Worm (Caenorhabditis elegans) whole organism, L1 larva: ENCODE data around the gene rml-3.
A peak's percentile ranks its signal among the peaks of the same experiment; 100 is the strongest.

Experiments
- C16A3.4 ChIP-seq: fragments of 150-350 bp; optimal IDR thresholded peaks from 2 replicates; lab custom pipeline; 2014; ENCODE audit warnings: missing biosample characterization, missing genetic modification characterization
- C34B4.2 ChIP-seq: sonication (generic microtip); optimal IDR thresholded peaks from 2 replicates; lab custom pipeline; 2017; ENCODE audit warnings: mild to moderate bottlenecking, missing genetic modification characterization, missing compliant biosample characterization
- Y116A8C.19 ChIP-seq: sonication (generic microtip); optimal IDR thresholded peaks from 2 replicates; lab custom pipeline; 2016; ENCODE audit warnings: missing compliant biosample characterization, missing genetic modification characterization, borderline replicate concordance
- alr-1 ChIP-seq: fragments of 200-800 bp; sonication (Bioruptor generic); optimal IDR thresholded peaks from 2 replicates; lab custom pipeline; 2018; ENCODE audit warnings: borderline replicate concordance, mild to moderate bottlenecking, missing genetic modification characterization, missing compliant biosample characterization
- aly-2 ChIP-seq: fragments of 150-350 bp; optimal IDR thresholded peaks from 2 replicates; lab custom pipeline; 2014; ENCODE audit warnings: missing biosample characterization, missing genetic modification characterization
- ama-1 ChIP-seq: fragments of 150-350 bp; optimal IDR thresholded peaks from 2 replicates; lab custom pipeline; 2014
- blmp-1 ChIP-seq: fragments of 150-350 bp; optimal IDR thresholded peaks from 2 replicates; lab custom pipeline; 2014; ENCODE audit warnings: missing biosample characterization, missing genetic modification characterization
- ceh-63 ChIP-seq: fragments of 200-800 bp; sonication (Bioruptor generic); optimal IDR thresholded peaks from 2 replicates; lab custom pipeline; 2018; ENCODE audit warnings: mild to moderate bottlenecking, missing genetic modification characterization, missing compliant biosample characterization
- ceh-82 ChIP-seq, 3 experiments: fragments of 150-350 bp in 1 of 3; sonication (generic microtip) in 2 of 3; optimal IDR thresholded peaks; 2 replicates each; lab custom pipeline; 2014 to 2017; ENCODE audit warnings: missing biosample characterization in 3 of 3, missing genetic modification characterization in 3 of 3
- dpl-1 ChIP-seq, 3 experiments: fragments of 150-350 bp in 2 of 3; sonication (generic microtip) in 1 of 3; optimal IDR thresholded peaks; 2 replicates each; lab custom pipeline; 2014 to 2017; ENCODE audit warnings: missing biosample characterization in 3 of 3, missing genetic modification characterization in 3 of 3, missing genetic modification reagents in 3 of 3
- efl-1 ChIP-seq, 4 experiments: fragments of 150-350 bp; optimal IDR thresholded peaks in 3 of 4; peaks in 1 of 4; 1 replicate in 1 of 4; 2 replicates in 3 of 4; lab custom pipeline; 2014; ENCODE audit warnings: missing biosample characterization in 2 of 4, missing genetic modification characterization in 2 of 4, missing genetic modification reagents in 2 of 4
- efl-3 ChIP-seq: fragments of 200-800 bp; sonication (Bioruptor generic); optimal IDR thresholded peaks from 2 replicates; lab custom pipeline; 2018; ENCODE audit warnings: mild to moderate bottlenecking, missing genetic modification characterization, missing compliant biosample characterization
- egl-27 ChIP-seq, 2 experiments: fragments of 150-350 bp in 1 of 2; sonication (generic microtip); optimal IDR thresholded peaks; 3 replicates each; lab custom pipeline; 2017 to 2018; ENCODE audit warnings: missing biosample characterization in 2 of 2, missing genetic modification characterization in 2 of 2, missing genetic modification reagents in 2 of 2
- elt-3 ChIP-seq, 6 experiments: fragments of 150-350 bp in 1 of 6; sonication (generic microtip); optimal IDR thresholded peaks; 2 replicates each; lab custom pipeline; 2017 to 2018; ENCODE audit warnings: missing biosample characterization in 6 of 6, missing genetic modification characterization in 6 of 6, inconsistent platforms in 1 of 6
- fos-1 ChIP-seq: fragments of 150-350 bp; optimal IDR thresholded peaks from 2 replicates; lab custom pipeline; 2014; ENCODE audit warnings: missing biosample characterization, missing genetic modification characterization
- grh-1 ChIP-seq: fragments of 200-800 bp; sonication (Bioruptor generic); IDR thresholded peaks from 2 replicates; pipeline ENCODE4 v1.3.6; 2022; ENCODE audit warnings: missing genetic modification reagents, missing genetic modification characterization, missing compliant biosample characterization
- hlh-17 ChIP-seq: fragments of 200-800 bp; sonication (Bioruptor generic); optimal IDR thresholded peaks from 2 replicates; lab custom pipeline; 2018; ENCODE audit warnings: missing genetic modification characterization, mild to moderate bottlenecking, missing compliant biosample characterization, moderate library complexity, borderline replicate concordance
- irx-1 ChIP-seq: sonication (generic microtip); optimal IDR thresholded peaks from 2 replicates; lab custom pipeline; 2016; ENCODE audit warnings: missing genetic modification characterization, missing compliant biosample characterization
- isw-1 ChIP-seq: fragments of 200-800 bp; sonication (Bioruptor generic); IDR thresholded peaks from 2 replicates; pipeline ENCODE4 v1.3.6; 2022; ENCODE audit warnings: missing genetic modification characterization, missing compliant biosample characterization
- jun-1 ChIP-seq: fragments of 150-350 bp; optimal IDR thresholded peaks from 2 replicates; lab custom pipeline; 2014; ENCODE audit warnings: missing biosample characterization, missing genetic modification reagents, missing genetic modification characterization
- lin-15B ChIP-seq: fragments of 150-350 bp; sonication (generic microtip); optimal IDR thresholded peaks from 3 replicates; lab custom pipeline; 2014; ENCODE audit warnings: missing biosample characterization, missing genetic modification characterization
- lin-35 ChIP-seq, 2 experiments: fragments of 150-350 bp; optimal IDR thresholded peaks; 2 replicates each; lab custom pipeline; 2014; ENCODE audit warnings: missing biosample characterization in 2 of 2, missing genetic modification characterization in 2 of 2, missing genetic modification reagents in 2 of 2
- lin-39 ChIP-seq: fragments of 150-350 bp; optimal IDR thresholded peaks from 2 replicates; lab custom pipeline; 2014; ENCODE audit warnings: missing biosample characterization, missing genetic modification reagents, missing genetic modification characterization
- mab-9 ChIP-seq: fragments of 200-800 bp; sonication (Bioruptor generic); IDR thresholded peaks from 2 replicates; pipeline ENCODE4 v1.3.6; 2022; ENCODE audit warnings: missing genetic modification reagents, missing genetic modification characterization, missing compliant biosample characterization
- nhr-11 ChIP-seq: fragments of 150-350 bp; optimal IDR thresholded peaks from 2 replicates; lab custom pipeline; 2014; ENCODE audit warnings: missing biosample characterization, missing genetic modification characterization
- nhr-19 ChIP-seq: fragments of 200-800 bp; sonication (Bioruptor generic); conservative IDR thresholded peaks from 2 replicates; pipeline ENCODE4 v1.3.6; 2022; ENCODE audit warnings: missing genetic modification characterization, missing compliant biosample characterization
- nhr-20 ChIP-seq: sonication (generic microtip); optimal IDR thresholded peaks from 2 replicates; lab custom pipeline; 2016; ENCODE audit warnings: mild to moderate bottlenecking, missing genetic modification characterization, missing compliant biosample characterization
- nhr-237 ChIP-seq: fragments of 150-350 bp; optimal IDR thresholded peaks from 2 replicates; lab custom pipeline; 2014; ENCODE audit warnings: missing biosample characterization, missing genetic modification characterization
- nhr-28 ChIP-seq: fragments of 150-350 bp; optimal IDR thresholded peaks from 2 replicates; lab custom pipeline; 2014; ENCODE audit warnings: missing biosample characterization, missing genetic modification characterization
- nhr-77 ChIP-seq: fragments of 150-350 bp; optimal IDR thresholded peaks from 2 replicates; lab custom pipeline; 2014; ENCODE audit warnings: missing biosample characterization, missing genetic modification characterization
- nhr-85 ChIP-seq: sonication (generic microtip); peaks from one replicate; lab custom pipeline; 2016; ENCODE audit warnings: missing genetic modification characterization, inconsistent platforms, missing compliant biosample characterization
- nhr-90 ChIP-seq: sonication (generic microtip); optimal IDR thresholded peaks from 2 replicates; lab custom pipeline; 2016; ENCODE audit warnings: mild to moderate bottlenecking, missing genetic modification characterization, missing compliant biosample characterization; ENCODE audit not compliant: poor library complexity
- pax-3 ChIP-seq: fragments of 200-800 bp; sonication (Bioruptor generic); optimal IDR thresholded peaks from 2 replicates; lab custom pipeline; 2018; ENCODE audit warnings: mild to moderate bottlenecking, missing genetic modification characterization, moderate library complexity, missing compliant biosample characterization
- pqm-1 ChIP-seq: sonication (generic microtip); optimal IDR thresholded peaks from 3 replicates; lab custom pipeline; 2017; ENCODE audit warnings: missing biosample characterization, missing genetic modification characterization
- rnt-1 ChIP-seq: sonication (generic microtip); optimal IDR thresholded peaks from 2 replicates; lab custom pipeline; 2016; ENCODE audit warnings: mild to moderate bottlenecking, missing genetic modification characterization, moderate library complexity, missing compliant biosample characterization
- skn-1 ChIP-seq: fragments of 150-350 bp; optimal IDR thresholded peaks from 2 replicates; lab custom pipeline; 2014; ENCODE audit warnings: missing biosample characterization, missing genetic modification characterization
- snu-23 ChIP-seq: sonication (generic microtip); optimal IDR thresholded peaks from 2 replicates; lab custom pipeline; 2016; ENCODE audit warnings: missing genetic modification characterization, missing compliant biosample characterization
- sox-4 ChIP-seq: sonication (generic microtip); optimal IDR thresholded peaks from 2 replicates; lab custom pipeline; 2016; ENCODE audit warnings: missing genetic modification characterization, missing compliant biosample characterization
- sup-37 ChIP-seq: fragments of 200-800 bp; sonication (Bioruptor generic); optimal IDR thresholded peaks from 2 replicates; lab custom pipeline; 2018; ENCODE audit warnings: mild to moderate bottlenecking, missing genetic modification characterization, missing compliant biosample characterization
- tlp-1 ChIP-seq: fragments of 150-350 bp; optimal IDR thresholded peaks from 2 replicates; lab custom pipeline; 2014; ENCODE audit warnings: missing biosample characterization, missing genetic modification characterization
- unc-62 ChIP-seq: fragments of 150-350 bp; optimal IDR thresholded peaks from 2 replicates; lab custom pipeline; 2014; ENCODE audit warnings: missing biosample characterization, missing genetic modification reagents, missing genetic modification characterization
- vab-15 ChIP-seq: sonication (generic microtip); optimal IDR thresholded peaks from 2 replicates; lab custom pipeline; 2017; ENCODE audit warnings: missing genotype, mild to moderate bottlenecking, missing genetic modification characterization, missing compliant biosample characterization
- xbp-1 ChIP-seq: sonication (generic microtip); optimal IDR thresholded peaks from 2 replicates; lab custom pipeline; 2016; ENCODE audit warnings: missing genetic modification characterization, missing compliant biosample characterization
- zag-1 ChIP-seq: fragments of 150-350 bp; optimal IDR thresholded peaks from 2 replicates; lab custom pipeline; 2014; ENCODE audit warnings: missing biosample characterization, missing genetic modification characterization
- ztf-11 ChIP-seq, 2 experiments: sonication (generic microtip); optimal IDR thresholded peaks; 2 replicates each; lab custom pipeline; 2016 to 2017; ENCODE audit warnings: missing genetic modification characterization in 2 of 2, missing biosample characterization in 1 of 2, missing compliant biosample characterization in 1 of 2
- ztf-4 ChIP-seq: fragments of 150-350 bp; optimal IDR thresholded peaks from 2 replicates; lab custom pipeline; 2014; ENCODE audit warnings: missing biosample characterization, missing genetic modification characterization

Gene rml-3

DNA sequence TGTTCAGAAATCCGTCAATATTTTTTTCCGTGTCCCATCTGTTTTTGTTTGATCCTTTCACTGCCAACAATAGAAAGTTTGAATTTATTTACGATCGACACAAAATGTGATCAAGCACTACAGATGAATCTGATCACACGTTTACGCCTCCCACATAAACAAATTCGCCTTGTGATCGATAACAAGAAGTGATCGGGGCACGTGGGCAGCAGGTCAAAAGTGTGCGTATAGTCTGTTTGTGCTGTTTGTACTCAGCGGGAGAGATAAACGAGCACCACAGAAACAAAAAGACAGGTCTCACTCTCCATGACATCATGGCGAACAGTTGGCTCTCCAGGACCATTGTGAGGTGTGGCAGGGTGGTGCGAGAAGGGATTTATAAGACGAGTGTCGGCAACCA is 16.7 kb upstream of the rml-3 start (continued):
- TF ChIP-seq zag-1 (tag; lab: Kevin White, UChicago): no peak
- TF ChIP-seq egl-27 (tag; optimal IDR thresholded peaks at IDR 0.05; lab: Kevin White, UChicago): no peak
- TF ChIP-seq ceh-82 (tag; optimal IDR thresholded peaks at IDR 0.05; lab: Kevin White, UChicago): peak in 2 of 3 experiments; percentile 3 to 26
- peak; percentile 96 for TF ChIP-seq nhr-85 (tag; lab: Kevin White, UChicago)
- peak in 2 of 6 experiments; percentile 71 to 86 for TF ChIP-seq elt-3 (tag; optimal IDR thresholded peaks at IDR 0.05; lab: Kevin White, UChicago)
- TF ChIP-seq pqm-1 (tag; lab: Kevin White, UChicago): no peak
- TF ChIP-seq rnt-1 (tag; lab: Kevin White, UChicago): peak; percentile 94
- peak; percentile 89 for TF ChIP-seq nhr-11
- TF ChIP-seq lin-15B: no peak
- TF ChIP-seq blmp-1: peak; percentile 98
- no peak for TF ChIP-seq C34B4.2
- peak; percentile 23 to 61 (median 41) for TF ChIP-seq dpl-1 (GFP tag; optimal IDR thresholded peaks at IDR 0.05; lab: Kevin White, UChicago)

DNA sequence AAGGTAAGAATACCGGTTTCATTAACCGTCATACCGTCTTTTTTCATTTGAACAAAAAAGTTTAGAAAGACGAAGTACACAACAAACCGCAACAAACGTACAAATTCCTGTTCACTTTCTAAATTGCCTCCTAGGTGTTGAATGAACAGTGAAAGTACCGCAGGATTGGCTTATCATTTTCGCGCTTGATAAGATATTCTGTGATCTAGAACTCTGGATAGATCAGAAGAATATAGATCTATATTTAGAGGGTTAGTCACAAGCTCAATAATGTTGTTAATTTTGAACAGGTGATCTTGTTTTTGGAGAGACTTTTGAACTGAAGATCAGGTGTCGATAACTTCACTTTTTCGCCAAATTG is 15.8 kb upstream of the rml-3 start:
- TF ChIP-seq irx-1: no peak
- no peak for TF ChIP-seq isw-1
- no peak for TF ChIP-seq nhr-11
- no peak for TF ChIP-seq skn-1 (tag; lab: Kevin White, UChicago)
- peak in 2 of 6 experiments; percentile 29 to 62 for TF ChIP-seq elt-3 (tag; optimal IDR thresholded peaks at IDR 0.05; lab: Kevin White, UChicago)
- TF ChIP-seq blmp-1: peak; percentile 94
- no peak for TF ChIP-seq nhr-90
- peak; percentile 31 for TF ChIP-seq C34B4.2
- TF ChIP-seq nhr-77 (tag; lab: Kevin White, UChicago): no peak

DNA sequence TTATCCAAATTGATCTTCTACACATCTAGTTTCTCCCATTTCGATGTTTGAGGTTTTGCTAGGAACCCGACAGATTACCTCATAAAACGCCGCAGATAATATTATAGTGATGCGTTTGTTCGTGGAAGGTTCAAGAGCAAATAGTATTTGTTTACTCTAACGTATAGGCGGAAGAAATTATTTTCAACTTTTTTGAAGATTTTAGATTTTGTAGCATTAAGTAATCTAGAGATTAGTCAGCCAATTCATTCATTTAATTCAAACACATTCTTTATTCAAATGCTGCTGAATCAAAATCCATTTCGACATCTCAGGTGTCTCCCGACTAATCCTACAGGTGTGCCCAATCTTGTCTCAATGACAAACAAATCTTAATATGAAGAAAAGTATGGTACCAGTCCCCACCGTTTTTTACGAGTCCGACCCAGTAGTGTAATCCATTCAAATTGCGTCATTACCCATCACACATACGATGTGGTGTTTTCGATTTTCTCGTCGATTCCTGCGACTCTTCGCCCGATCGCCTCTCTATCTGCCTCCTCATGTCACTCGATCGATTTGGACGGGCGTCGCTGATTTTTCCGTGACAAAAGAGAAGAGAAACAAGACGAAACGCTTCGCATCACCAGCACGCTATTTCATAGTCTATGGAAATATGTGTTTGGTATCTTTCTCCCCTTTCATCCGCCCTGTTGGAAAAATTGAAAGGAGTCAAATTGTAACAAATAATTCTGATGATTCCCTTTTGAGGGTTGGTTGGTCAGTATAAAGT is 15.2 kb upstream of the rml-3 start:
- peak; percentile 13 to 67 for TF ChIP-seq lin-35 (GFP tag; optimal IDR thresholded peaks at IDR 0.05; lab: Kevin White, UChicago)
- TF ChIP-seq xbp-1 (tag; lab: Kevin White, UChicago): peak; percentile 54
- TF ChIP-seq tlp-1: no peak
- TF ChIP-seq ama-1: peak; percentile 86
- no peak for TF ChIP-seq sox-4
- no peak for TF ChIP-seq lin-15B
- no peak for TF ChIP-seq mab-9 (GFP tag; lab: Robert Waterston, UW)
- TF ChIP-seq alr-1 (tag; lab: Kevin White, UChicago): no peak
- peak; percentile 73 for TF ChIP-seq jun-1 (tag; lab: Kevin White, UChicago)
- TF ChIP-seq nhr-20 (tag; lab: Kevin White, UChicago): peak; percentile 84
- no peak for TF ChIP-seq Y116A8C.19
- TF ChIP-seq irx-1: no peak
- no peak for TF ChIP-seq vab-15 (tag; lab: Kevin White, UChicago)
- peak in 1 of 6 experiments; percentile 54 for TF ChIP-seq elt-3 (tag; optimal IDR thresholded peaks at IDR 0.05; lab: Kevin White, UChicago)
- TF ChIP-seq hlh-17 (GFP tag; lab: Kevin White, UChicago): peak; percentile 35
- peak; percentile 84 for TF ChIP-seq snu-23
- peak; percentile 31 for TF ChIP-seq efl-3
- peak; percentile 5; the same call in 1 of the 2 replicates for TF ChIP-seq grh-1 (GFP tag; lab: Robert Waterston, UW)
- peak; percentile 86 for TF ChIP-seq nhr-85 (tag; lab: Kevin White, UChicago)
- no peak for TF ChIP-seq nhr-237 (tag; lab: Kevin White, UChicago)
- no peak for TF ChIP-seq pqm-1 (tag; lab: Kevin White, UChicago)
- TF ChIP-seq ztf-11 (tag; optimal IDR thresholded peaks at IDR 0.05; lab: Kevin White, UChicago): no peak
- no peak for TF ChIP-seq unc-62 (GFP tag; lab: Kevin White, UChicago)
- peak; percentile 54 for TF ChIP-seq skn-1 (tag; lab: Kevin White, UChicago)
- no peak for TF ChIP-seq lin-39 (tag; lab: Kevin White, UChicago)
- peak; percentile 58 for TF ChIP-seq fos-1
- TF ChIP-seq nhr-90: peak; percentile 57
- TF ChIP-seq aly-2 (tag; lab: Kevin White, UChicago): no peak
- peak; percentile 53 for TF ChIP-seq nhr-19
- TF ChIP-seq efl-1 (optimal IDR thresholded peaks at IDR 0.05; lab: Kevin White, UChicago): peak; percentile 16 to 19
- TF ChIP-seq efl-1 (GFP tag; optimal IDR thresholded peaks at IDR 0.05 in 1 of 2; lab: Kevin White, UChicago): peak in 1 of 2 experiments; percentile 85
- peak; percentile 31 for TF ChIP-seq nhr-77 (tag; lab: Kevin White, UChicago)
- no peak for TF ChIP-seq nhr-28
- peak; percentile 30 for TF ChIP-seq C16A3.4 (tag; lab: Kevin White, UChicago)
- peak; percentile 0 for TF ChIP-seq ceh-63
- peak in 1 of 3 experiments; percentile 19 for TF ChIP-seq ceh-82 (tag; optimal IDR thresholded peaks at IDR 0.05; lab: Kevin White, UChicago)
- TF ChIP-seq pax-3 (tag; lab: Kevin White, UChicago): peak; percentile 39
- TF ChIP-seq sup-37 (GFP tag; lab: Kevin White, UChicago): peak; percentile 14
- peak; percentile 63 for TF ChIP-seq ztf-4
